Fruit fly (Drosophila melanogaster) whole organism, wandering third instar larva: Measurements from ENCODE around the gene CG4962.

Experiments used
- CG9705 ChIP-seq: fragments of 200-800 bp; sonication (Bioruptor generic); optimal IDR thresholded peaks from 2 replicates; lab custom pipeline; 2018; ENCODE audit warnings: missing biosample characterization, mild to moderate bottlenecking, missing genetic modification characterization
- GATAd ChIP-seq: sonication (Bioruptor generic); optimal IDR thresholded peaks from 2 replicates; lab custom pipeline; 2016; ENCODE audit warnings: missing biosample characterization, missing genetic modification characterization
- Hr83 ChIP-seq: fragments of 200-300 bp; sonication (Bioruptor generic); optimal IDR thresholded peaks from 2 replicates; lab custom pipeline; 2016; ENCODE audit warnings: missing biosample characterization, mild to moderate bottlenecking, missing genetic modification characterization, moderate library complexity; ENCODE audit not compliant: poor library complexity, severe bottlenecking
- Myc ChIP-seq: fragments of >200 bp; optimal IDR thresholded peaks from 2 replicates; lab custom pipeline; 2017
- Vsx2 ChIP-seq: fragments of 200-300, 225-300 bp; sonication (Bioruptor generic); optimal IDR thresholded peaks from 2 replicates; lab custom pipeline; 2018; ENCODE audit warnings: missing biosample characterization, missing genetic modification characterization; ENCODE audit not compliant: partially characterized antibody
- br ChIP-seq: fragments of 200-800 bp; sonication (Bioruptor generic); optimal IDR thresholded peaks from 2 replicates; lab custom pipeline; 2016; ENCODE audit warnings: missing biosample characterization, missing genetic modification characterization
- h ChIP-seq: fragments of 200-800 bp; sonication (Bioruptor generic); optimal IDR thresholded peaks from 3 replicates; lab custom pipeline; 2016; ENCODE audit warnings: missing biosample characterization, mild to moderate bottlenecking, missing genetic modification characterization
- pan ChIP-seq: fragments of >200 bp; optimal IDR thresholded peaks from 2 replicates; lab custom pipeline; 2017
- tai ChIP-seq: sonication (Bioruptor generic); optimal IDR thresholded peaks from 2 replicates; lab custom pipeline; 2016; ENCODE audit warnings: missing biosample characterization, missing genetic modification characterization

DNA sequence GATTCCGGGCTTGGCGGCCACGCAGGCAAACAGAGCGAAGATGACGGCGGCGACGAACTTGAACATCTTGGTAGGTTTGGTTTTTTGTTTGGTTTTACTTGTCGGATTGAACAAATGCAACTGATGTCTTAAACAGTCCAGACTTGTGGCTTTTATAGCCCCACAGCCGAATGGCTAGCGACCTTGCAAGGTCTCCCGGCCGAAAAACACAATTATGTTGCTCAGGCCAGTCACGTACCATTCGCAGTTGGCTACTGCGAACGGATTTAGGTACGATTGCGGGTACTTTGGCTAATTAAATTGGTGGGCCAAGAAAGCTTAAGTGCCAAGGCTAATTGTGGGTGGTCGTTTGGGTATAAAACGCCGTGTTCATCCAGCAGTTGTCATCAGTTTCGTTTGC, 30.3 kb downstream of the CG4962 start, which contains the start of the genes CG13051 and CG13069:
- TF ChIP-seq h (GFP tag; lab: Kevin White, UChicago), result no peak
- no peak for TF ChIP-seq tai (GFP tag; lab: Kevin White, UChicago)
- TF ChIP-seq Hr83 (GFP tag; lab: Kevin White, UChicago), result no peak
- no peak for TF ChIP-seq GATAd (GFP tag; lab: Kevin White, UChicago)
- no peak for TF ChIP-seq Vsx2 (GFP tag; lab: Kevin White, UChicago)
- TF ChIP-seq CG9705, result no peak
- no peak for TF ChIP-seq Myc (lab: Kevin White, UChicago)
- TF ChIP-seq pan (lab: Kevin White, UChicago), result no peak
- TF ChIP-seq br (GFP tag; lab: Kevin White, UChicago), result no peak
